Fruit fly (Drosophila melanogaster): ENCODE measurements around the gene RpL34a.

RpL34a gene

dm6 chr3R:26011542-26011941 lies 47.5 kb downstream of the RpL34a start (continued):
- TF ChIP-seq HLH54F (GFP tag; optimal IDR thresholded peaks at IDR 0.05) (no peak), CG18262 (tag; optimal IDR thresholded peaks at IDR 0.05) (peak; percentile 52), CrebB (tag; optimal IDR thresholded peaks at IDR 0.05) (peak; percentile 54), mirr (GFP tag; optimal IDR thresholded peaks at IDR 0.05) (peak; percentile 7), Kr (GFP tag; optimal IDR thresholded peaks at IDR 0.05) (peak; percentile 80), CG33557 (GFP tag; optimal IDR thresholded peaks at IDR 0.05) (peak; percentile 79), CG6175 (GFP tag; IDR thresholded peaks at IDR 0.05) (no peak), salm (tag; optimal IDR thresholded peaks at IDR 0.05) (peak; percentile 30), Dll (GFP tag; IDR thresholded peaks at IDR 0.05; ENCODE audit: partially characterized antibody) (no peak), CG15011 (GFP tag; optimal IDR thresholded peaks at IDR 0.05) (peak; percentile 52), CG12769 (tag; optimal IDR thresholded peaks at IDR 0.05) (peak; percentile 11), CG2712 (tag; optimal IDR thresholded peaks at IDR 0.05) (peak; percentile 35), Abd-B (GFP tag; optimal IDR thresholded peaks at IDR 0.05) (no peak), fd102C (GFP tag; optimal IDR thresholded peaks at IDR 0.05) (peak; percentile 49), mld (GFP tag; IDR thresholded peaks at IDR 0.05; ENCODE audit: partially characterized antibody) (no peak), grau (tag; optimal IDR thresholded peaks at IDR 0.05) (peak; percentile 5), CG10274 (GFP tag; optimal IDR thresholded peaks at IDR 0.05) (no peak), exex (tag; optimal IDR thresholded peaks at IDR 0.05) (no peak), fru (optimal IDR thresholded peaks at IDR 0.05) (no peak), nom (GFP tag; optimal IDR thresholded peaks at IDR 0.05) (peak; percentile 25), kni (GFP tag; optimal IDR thresholded peaks at IDR 0.05) (peak; percentile 18), Sin3A (optimal IDR thresholded peaks at IDR 0.05) (no peak), Antp (GFP tag; optimal IDR thresholded peaks at IDR 0.05) (no peak), CG3407 (GFP tag; optimal IDR thresholded peaks at IDR 0.05) (peak; percentile 47), CG13624 (GFP tag; optimal IDR thresholded peaks at IDR 0.05) (no peak), Pdp1 (GFP tag; optimal IDR thresholded peaks at IDR 0.05) (peak in 1 of 2 experiments; percentile 50), Med (GFP tag) (peak; percentile 61), stc (GFP tag; IDR thresholded peaks at IDR 0.05) (no peak), CG12391 (tag; optimal IDR thresholded peaks at IDR 0.05) (peak; percentile 19), D (optimal IDR thresholded peaks at IDR 0.05) (no peak), D (GFP tag; optimal IDR thresholded peaks at IDR 0.05) (peak; percentile 23), CG2199 (GFP tag; IDR thresholded peaks at IDR 0.05) (peak; percentile 87), CG1603 (tag; optimal IDR thresholded peaks at IDR 0.05) (peak; percentile 43), CG17829 (tag; optimal IDR thresholded peaks at IDR 0.05) (no peak), en (GFP tag; optimal IDR thresholded peaks at IDR 0.05) (no peak), CG1647 (GFP tag; optimal IDR thresholded peaks at IDR 0.05) (no peak), lov (optimal IDR thresholded peaks at IDR 0.05) (no peak), lov (GFP tag; IDR thresholded peaks at IDR 0.05) (0 out of 3 replicates have a peak, but pooled peaks have one; percentile 5), Stat92E (GFP tag; optimal IDR thresholded peaks at IDR 0.05) (peak in 1 of 3 experiments; percentile 64), insv (GFP tag; optimal IDR thresholded peaks at IDR 0.05) (no peak), CG1529 (GFP tag; optimal IDR thresholded peaks at IDR 0.05) (peak; percentile 18), CG8359 (GFP tag; optimal IDR thresholded peaks at IDR 0.05; ENCODE audit: borderline replicate concordance) (peak; percentile 13), CG6654 (GFP tag; optimal IDR thresholded peaks at IDR 0.05) (no peak), CG15696 (tag; optimal IDR thresholded peaks at IDR 0.05) (peak; percentile 82), crc (GFP tag; optimal IDR thresholded peaks at IDR 0.05) (no peak), twi (tag; optimal IDR thresholded peaks at IDR 0.05) (peak; percentile 46), MTF-1 (GFP tag; optimal IDR thresholded peaks at IDR 0.05; ENCODE audit: borderline replicate concordance) (peak; percentile 61), CG10147 (GFP tag; optimal IDR thresholded peaks at IDR 0.05) (no peak), CG15601 (tag; optimal IDR thresholded peaks at IDR 0.05) (peak; percentile 79), Sox100B (GFP tag; optimal IDR thresholded peaks at IDR 0.05) (peak; percentile 47), dmrt11E (tag; optimal IDR thresholded peaks at IDR 0.05) (peak; percentile 66)
